Worm (Caenorhabditis elegans) whole organism, late embryonic: Measurements from ENCODE around the gene elo-6.

Source experiments
- C38D4.7 ChIP-seq: fragments of 200-800 bp; sonication (Bioruptor generic); optimal IDR thresholded peaks from 2 replicates; lab custom pipeline; 2018; ENCODE audit warnings: mild to moderate bottlenecking, missing genetic modification characterization, moderate library complexity, missing compliant biosample characterization
- F13H6.1 ChIP-seq: sonication (generic microtip); optimal IDR thresholded peaks from 2 replicates; lab custom pipeline; 2016; ENCODE audit warnings: missing genetic modification characterization, missing compliant biosample characterization
- K02D7.2 ChIP-seq: sonication (generic microtip); optimal IDR thresholded peaks from 2 replicates; lab custom pipeline; 2017; ENCODE audit warnings: mild to moderate bottlenecking, missing genetic modification characterization, missing compliant biosample characterization
- K09A11.1 ChIP-seq: sonication (generic microtip); optimal IDR thresholded peaks from 2 replicates; lab custom pipeline; 2017; ENCODE audit warnings: antibody characterized with exemption, mild to moderate bottlenecking, missing genetic modification characterization, missing compliant biosample characterization; ENCODE audit not compliant: insufficient read depth
- T23F11.4 ChIP-seq: fragments of 200-800 bp; sonication (Bioruptor generic); optimal IDR thresholded peaks from 2 replicates; lab custom pipeline; 2018; ENCODE audit warnings: mild to moderate bottlenecking, missing genetic modification characterization, missing compliant biosample characterization
- Y22D7AL.16 ChIP-seq: sonication (generic microtip); optimal IDR thresholded peaks from 2 replicates; lab custom pipeline; 2016; ENCODE audit warnings: missing genetic modification characterization, missing compliant biosample characterization
- ahr-1 ChIP-seq: sonication (generic microtip); optimal IDR thresholded peaks from 2 replicates; lab custom pipeline; 2016; ENCODE audit warnings: missing genetic modification characterization, missing compliant biosample characterization
- ama-1 ChIP-seq: fragments of 150-350 bp; optimal IDR thresholded peaks from 2 replicates; lab custom pipeline; 2014
- ceh-18 ChIP-seq: sonication (generic microtip); optimal IDR thresholded peaks from 2 replicates; lab custom pipeline; 2016; ENCODE audit warnings: missing genetic modification characterization, missing compliant biosample characterization
- ceh-2 ChIP-seq: sonication (generic microtip); optimal IDR thresholded peaks from 2 replicates; lab custom pipeline; 2016; ENCODE audit warnings: missing genotype, missing genetic modification characterization, missing compliant biosample characterization
- ceh-22 ChIP-seq: sonication (generic microtip); optimal IDR thresholded peaks from 2 replicates; lab custom pipeline; 2017; ENCODE audit warnings: missing biosample characterization, missing genetic modification characterization
- ceh-24 ChIP-seq: sonication (generic microtip); optimal IDR thresholded peaks from 2 replicates; lab custom pipeline; 2016; ENCODE audit warnings: mild to moderate bottlenecking, missing genetic modification characterization, missing compliant biosample characterization
- ceh-31 ChIP-seq: sonication (generic microtip); optimal IDR thresholded peaks from 2 replicates; lab custom pipeline; 2016; ENCODE audit warnings: missing genetic modification characterization, missing compliant biosample characterization
- ceh-34 ChIP-seq: sonication (generic microtip); optimal IDR thresholded peaks from 2 replicates; lab custom pipeline; 2016; ENCODE audit warnings: mild to moderate bottlenecking, missing genetic modification characterization, missing compliant biosample characterization
- ceh-48 ChIP-seq: sonication (generic microtip); optimal IDR thresholded peaks from 2 replicates; lab custom pipeline; 2016; ENCODE audit warnings: missing genetic modification characterization, inconsistent platforms, missing compliant biosample characterization
- ceh-6 ChIP-seq: fragments of 200-800 bp; sonication (Bioruptor generic); optimal IDR thresholded peaks from 2 replicates; lab custom pipeline; 2018; ENCODE audit warnings: mild to moderate bottlenecking, missing genetic modification characterization, missing compliant biosample characterization
- ceh-9 ChIP-seq: sonication (generic microtip); optimal IDR thresholded peaks from 2 replicates; lab custom pipeline; 2016; ENCODE audit warnings: mild to moderate bottlenecking, missing genetic modification characterization, inconsistent platforms, missing compliant biosample characterization
- dve-1 ChIP-seq: sonication (generic microtip); optimal IDR thresholded peaks from 2 replicates; lab custom pipeline; 2017; ENCODE audit warnings: antibody characterized with exemption, mild to moderate bottlenecking, missing genetic modification characterization, missing compliant biosample characterization
- elt-2 ChIP-seq: sonication (generic microtip); optimal IDR thresholded peaks from 2 replicates; lab custom pipeline; 2016; ENCODE audit warnings: missing genetic modification reagents, missing genetic modification characterization, missing compliant biosample characterization
- elt-4 ChIP-seq: sonication (generic microtip); optimal IDR thresholded peaks from 2 replicates; lab custom pipeline; 2016; ENCODE audit warnings: missing genetic modification characterization, missing compliant biosample characterization
- ets-4 ChIP-seq: sonication (generic microtip); optimal IDR thresholded peaks from 2 replicates; lab custom pipeline; 2016; ENCODE audit warnings: missing genetic modification characterization, missing compliant biosample characterization
- fax-1 ChIP-seq: sonication (generic microtip); optimal IDR thresholded peaks from 2 replicates; lab custom pipeline; 2016; ENCODE audit warnings: missing genotype, missing genetic modification characterization, missing compliant biosample characterization
- fkh-6 ChIP-seq: sonication (generic microtip); optimal IDR thresholded peaks from 2 replicates; lab custom pipeline; 2016; ENCODE audit warnings: missing genetic modification characterization, missing compliant biosample characterization
- gmeb-2 ChIP-seq: sonication (generic microtip); optimal IDR thresholded peaks from 2 replicates; lab custom pipeline; 2016; ENCODE audit warnings: missing genetic modification characterization, inconsistent platforms, missing compliant biosample characterization
- hlh-15 ChIP-seq: sonication (generic microtip); optimal IDR thresholded peaks from 2 replicates; lab custom pipeline; 2016; ENCODE audit warnings: missing genetic modification characterization, missing compliant biosample characterization
- hlh-8 ChIP-seq: sonication (generic microtip); optimal IDR thresholded peaks from 2 replicates; lab custom pipeline; 2016; ENCODE audit warnings: missing genotype, missing genetic modification characterization, missing compliant biosample characterization
- lin-11 ChIP-seq: fragments of 200-800 bp; sonication (Bioruptor generic); optimal IDR thresholded peaks from 2 replicates; lab custom pipeline; 2018; ENCODE audit warnings: mild to moderate bottlenecking, missing genetic modification characterization, missing compliant biosample characterization
- mec-3 ChIP-seq: sonication (generic microtip); optimal IDR thresholded peaks from 2 replicates; lab custom pipeline; 2016; ENCODE audit warnings: borderline replicate concordance, missing genetic modification characterization, missing compliant biosample characterization
- nfya-1 ChIP-seq: sonication (generic microtip); optimal IDR thresholded peaks from 2 replicates; lab custom pipeline; 2017; ENCODE audit warnings: missing genetic modification characterization, mild to moderate bottlenecking, missing compliant biosample characterization, antibody characterized with exemption, moderate library complexity
- nhr-11 ChIP-seq: fragments of 150-350 bp; optimal IDR thresholded peaks from 2 replicates; lab custom pipeline; 2014; ENCODE audit warnings: missing biosample characterization, missing genetic modification characterization
- nhr-232 ChIP-seq: sonication (generic microtip); optimal IDR thresholded peaks from 2 replicates; lab custom pipeline; 2016; ENCODE audit warnings: missing genetic modification characterization, missing compliant biosample characterization
- npax-4 ChIP-seq: sonication (generic microtip); optimal IDR thresholded peaks from 2 replicates; lab custom pipeline; 2016; ENCODE audit warnings: missing genetic modification characterization, missing compliant biosample characterization
- pag-3 ChIP-seq: sonication (generic microtip); optimal IDR thresholded peaks from 2 replicates; lab custom pipeline; 2016; ENCODE audit warnings: missing compliant biosample characterization, missing genetic modification characterization, borderline replicate concordance
- pat-9 ChIP-seq: fragments of 200-800 bp; sonication (Bioruptor generic); optimal IDR thresholded peaks from 2 replicates; lab custom pipeline; 2018; ENCODE audit warnings: mild to moderate bottlenecking, missing genetic modification characterization, moderate library complexity, missing compliant biosample characterization
- pax-1 ChIP-seq: fragments of 150-350 bp; optimal IDR thresholded peaks from 2 replicates; lab custom pipeline; 2014; ENCODE audit warnings: missing biosample characterization, missing genetic modification characterization
- pha-2 ChIP-seq: sonication (generic microtip); optimal IDR thresholded peaks from 2 replicates; lab custom pipeline; 2017; ENCODE audit warnings: mild to moderate bottlenecking, missing genetic modification characterization, missing compliant biosample characterization
- pqm-1 ChIP-seq: sonication (generic microtip); optimal IDR thresholded peaks from 2 replicates; lab custom pipeline; 2016; ENCODE audit warnings: missing genetic modification characterization, missing compliant biosample characterization
- ref-2 ChIP-seq: sonication (generic microtip); optimal IDR thresholded peaks from 2 replicates; lab custom pipeline; 2016; ENCODE audit warnings: missing genetic modification characterization, missing compliant biosample characterization
- sdc-2 ChIP-seq: sonication (generic microtip); optimal IDR thresholded peaks from 2 replicates; lab custom pipeline; 2016; ENCODE audit warnings: missing genotype, missing genetic modification characterization, missing compliant biosample characterization
- sox-2 ChIP-seq: fragments of 200-800 bp; sonication (Bioruptor generic); IDR thresholded peaks from 2 replicates; pipeline ENCODE4 v1.3.6; 2022; ENCODE audit warnings: missing genetic modification reagents, missing genetic modification characterization, missing compliant biosample characterization
- sox-4 ChIP-seq: sonication (generic microtip); optimal IDR thresholded peaks from 2 replicates; lab custom pipeline; 2017; ENCODE audit warnings: mild to moderate bottlenecking, missing genetic modification characterization, inconsistent platforms, missing compliant biosample characterization
- syd-9 ChIP-seq: sonication (generic microtip); optimal IDR thresholded peaks from 2 replicates; lab custom pipeline; 2016; ENCODE audit warnings: mild to moderate bottlenecking, missing genetic modification characterization, moderate library complexity, missing compliant biosample characterization
- tbx-2 ChIP-seq: sonication (generic microtip); optimal IDR thresholded peaks from 2 replicates; lab custom pipeline; 2016; ENCODE audit warnings: missing genetic modification characterization, missing compliant biosample characterization
- tbx-7 ChIP-seq: sonication (generic microtip); optimal IDR thresholded peaks from 2 replicates; lab custom pipeline; 2016; ENCODE audit warnings: missing genotype, missing genetic modification characterization, missing compliant biosample characterization
- unc-3 ChIP-seq, 2 experiments: fragments of 200-800 bp in 1 of 2; sonication (Bioruptor generic) in 1 of 2; sonication (generic microtip) in 1 of 2; conservative IDR thresholded peaks in 1 of 2; optimal IDR thresholded peaks in 1 of 2; 2 replicates each; pipeline versions ENCODE4 v1.3.6 to Lab custom; 2016 to 2022; ENCODE audit warnings: missing compliant biosample characterization in 2 of 2, missing genetic modification characterization in 2 of 2, missing genetic modification reagents in 1 of 2
- unc-42 ChIP-seq: sonication (generic microtip); optimal IDR thresholded peaks from 2 replicates; lab custom pipeline; 2016; ENCODE audit warnings: missing genotype, missing genetic modification characterization, missing compliant biosample characterization
- unc-55 ChIP-seq: sonication (generic microtip); optimal IDR thresholded peaks from 2 replicates; lab custom pipeline; 2017; ENCODE audit warnings: missing biosample characterization, missing genetic modification reagents, missing genetic modification characterization
- zip-5 ChIP-seq: sonication (generic microtip); optimal IDR thresholded peaks from 2 replicates; lab custom pipeline; 2016; ENCODE audit warnings: missing genetic modification characterization, missing compliant biosample characterization

Gene elo-6

DNA sequence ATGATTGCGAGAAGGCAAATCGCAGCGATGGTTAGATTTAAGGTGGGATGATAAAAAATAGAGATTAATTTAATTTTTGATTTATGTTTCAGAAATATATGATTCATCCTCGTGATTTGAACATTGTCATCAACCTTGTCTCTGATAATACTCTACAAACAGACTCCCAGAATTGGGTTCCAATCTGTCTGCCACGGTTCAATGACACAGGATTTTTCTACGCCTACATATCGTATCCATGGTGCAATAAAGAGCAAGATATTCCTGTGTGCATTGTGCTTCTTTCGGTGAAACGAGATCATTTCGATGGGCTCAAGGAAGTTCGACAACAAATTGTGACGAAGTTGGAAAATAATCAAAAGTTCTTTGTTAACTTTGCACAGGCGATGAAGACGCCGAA lies 20.5 kb downstream of the elo-6 start:
- TF ChIP-seq hlh-15: no peak
- no peak for TF ChIP-seq ref-2 (tag; lab: Kevin White, UChicago)
- TF ChIP-seq pha-2 (tag; lab: Kevin White, UChicago): no peak
- TF ChIP-seq tbx-2 (tag; lab: Kevin White, UChicago): no peak
- no peak for TF ChIP-seq dve-1 (tag; lab: Kevin White, UChicago)
- TF ChIP-seq T23F11.4: no peak
- no peak for TF ChIP-seq mec-3 (tag; lab: Kevin White, UChicago)
- TF ChIP-seq unc-55: no peak
- no peak for TF ChIP-seq elt-4 (tag; lab: Kevin White, UChicago)
- TF ChIP-seq, all 69 proteins: peak for 0

DNA sequence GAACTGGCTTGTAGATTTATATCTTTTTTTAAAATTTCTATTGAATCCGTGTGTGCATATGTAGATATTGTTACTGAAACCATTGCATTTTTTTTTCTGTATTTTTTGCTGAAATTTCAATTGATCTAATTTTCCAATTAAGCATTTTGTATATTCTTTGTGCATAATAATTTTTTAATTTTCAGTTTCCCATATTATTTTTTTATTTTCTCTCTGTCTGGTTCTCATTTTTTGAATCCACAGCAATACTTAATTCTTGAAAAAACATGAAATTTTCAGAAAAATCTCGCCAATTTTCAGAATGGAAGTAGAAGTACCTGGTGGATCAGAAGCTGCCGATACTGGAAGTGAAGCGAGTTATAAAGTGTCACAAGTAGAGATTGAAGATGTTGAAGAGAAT lies 21.8 kb downstream of the elo-6 start, which contains the start of gene sand-1:
TSS of gene sand-1 (plus strand) at position 301 of the 400 bp plus-strand sequence.
- no peak for TF ChIP-seq elt-2 (tag; lab: Kevin White, UChicago)
- no peak for TF ChIP-seq sox-4
- TF ChIP-seq ceh-48: no peak
- TF ChIP-seq Y22D7AL.16 (tag; lab: Kevin White, UChicago): no peak
- TF ChIP-seq lin-11: no peak
- no peak for TF ChIP-seq nfya-1 (tag; lab: Kevin White, UChicago)
- TF ChIP-seq ceh-22 (tag; lab: Kevin White, UChicago): no peak
- no peak for TF ChIP-seq ceh-2
- no peak for TF ChIP-seq dve-1 (tag; lab: Kevin White, UChicago)
- TF ChIP-seq, all 69 proteins: peak for 0

DNA sequence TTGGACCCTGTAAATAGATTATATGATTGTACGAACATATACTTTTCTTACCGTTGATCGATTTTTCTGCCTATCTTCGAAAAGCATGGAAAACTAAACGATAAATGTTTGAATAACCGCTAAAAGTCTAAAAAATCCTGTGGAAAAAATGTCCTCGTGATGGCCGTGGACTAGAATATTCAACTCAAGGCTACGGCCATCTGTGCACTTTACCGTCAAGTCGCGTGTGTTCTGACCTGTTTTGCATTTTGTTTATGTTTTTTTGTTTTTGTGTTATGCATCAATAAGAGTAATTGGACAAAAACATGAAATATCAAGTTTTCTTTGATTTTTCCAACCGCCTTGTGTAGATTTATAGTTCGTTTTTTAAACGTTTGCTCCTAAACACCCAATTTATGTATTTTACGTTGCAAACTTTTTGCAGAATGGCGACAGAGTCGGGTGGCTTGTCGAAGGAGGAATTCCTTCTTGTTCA lies 24.2 kb downstream of the elo-6 start, which contains the start of the genes hda-6 and F41H10.4:
TSS of gene hda-6 (minus strand) at position 172 of the 475 bp plus-strand sequence.
TSS of gene F41H10.4 (plus strand) at position 425 of the 475 bp plus-strand sequence.
- TF ChIP-seq pax-1 (tag; lab: Kevin White, UChicago) (peak; percentile 65), hlh-8 (tag; lab: Kevin White, UChicago) (peak; percentile 36), elt-4 (tag; lab: Kevin White, UChicago) (no peak), unc-3 (GFP tag; conservative IDR thresholded peaks at IDR 0.05; lab: Robert Waterston, UW) (no peak), unc-3 (tag; optimal IDR thresholded peaks at IDR 0.05; lab: Kevin White, UChicago) (no peak), tbx-2 (tag; lab: Kevin White, UChicago) (peak; percentile 73), ceh-2 (peak; percentile 69), fkh-6 (tag; lab: Kevin White, UChicago) (no peak), dve-1 (tag; lab: Kevin White, UChicago) (no peak), pqm-1 (tag; lab: Kevin White, UChicago) (no peak), unc-42 (tag; lab: Kevin White, UChicago) (no peak), K02D7.2 (no peak), npax-4 (tag; lab: Kevin White, UChicago) (no peak), sox-2 (GFP tag; lab: Robert Waterston, UW) (no peak), syd-9 (tag; lab: Kevin White, UChicago) (no peak), F13H6.1 (tag; lab: Kevin White, UChicago) (no peak), nhr-11 (tag; lab: Kevin White, UChicago) (no peak), ama-1 (lab: Kevin White, UChicago) (no peak), fax-1 (tag; lab: Kevin White, UChicago) (no peak), hlh-15 (no peak), pag-3 (tag; lab: Kevin White, UChicago) (no peak), ceh-22 (tag; lab: Kevin White, UChicago) (no peak), tbx-7 (tag; lab: Kevin White, UChicago) (peak; percentile 54), ceh-34 (tag; lab: Kevin White, UChicago) (no peak), nhr-232 (no peak), pat-9 (tag; lab: Kevin White, UChicago) (no peak), C38D4.7 (GFP tag; lab: Kevin White, UChicago) (no peak), ceh-9 (tag; lab: Kevin White, UChicago) (no peak), elt-2 (tag; lab: Kevin White, UChicago) (peak; percentile 37), gmeb-2 (tag; lab: Kevin White, UChicago) (no peak), zip-5 (tag; lab: Kevin White, UChicago) (peak; percentile 23), ahr-1 (tag; lab: Kevin White, UChicago) (no peak), K09A11.1 (tag; lab: Kevin White, UChicago) (no peak), ceh-24 (no peak), ceh-6 (GFP tag; lab: Kevin White, UChicago) (no peak), ceh-18 (no peak), ceh-31 (tag; lab: Kevin White, UChicago) (peak; percentile 90), sdc-2 (tag; lab: Kevin White, UChicago) (no peak), ceh-48 (no peak), ets-4 (tag; lab: Kevin White, UChicago) (peak; percentile 51)
